Worm (Caenorhabditis elegans) whole organism, L4/young adult: ENCODE data around the gene clec-78.

Experiments used
- W03F9.2 ChIP-seq: fragments of 150-350 bp; optimal IDR thresholded peaks from 2 replicates; lab custom pipeline; 2014; ENCODE audit warnings: missing biosample characterization, missing genetic modification characterization
- him-1 ChIP-seq: sonication (generic microtip); optimal IDR thresholded peaks from 2 replicates; lab custom pipeline; 2016; ENCODE audit warnings: missing genotype, missing genetic modification reagents, missing genetic modification characterization, missing compliant biosample characterization

DNA sequence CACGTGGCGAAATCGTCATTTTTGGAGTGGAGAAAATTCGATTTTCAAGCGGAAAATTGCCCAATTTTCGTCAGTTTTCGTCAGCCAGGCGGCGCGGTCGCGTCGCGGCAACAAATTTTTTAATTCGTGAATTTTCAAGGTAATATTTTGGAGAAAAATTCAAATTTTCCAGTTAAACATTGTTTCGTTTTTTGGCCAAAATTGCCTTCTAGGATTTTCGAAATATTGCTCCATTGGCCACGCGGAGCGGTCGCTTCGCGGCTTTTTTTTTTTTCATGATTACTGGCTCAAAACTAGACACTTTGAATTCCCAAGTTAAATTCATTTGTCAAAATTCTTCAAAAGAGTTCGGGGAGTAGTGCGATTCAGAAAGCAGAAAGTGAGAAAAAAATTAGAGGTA lies 58.7 kb downstream of the clec-78 start:
- TF ChIP-seq W03F9.2 (no peak), him-1 (tag; lab: Kevin White, UChicago) (no peak)
